Fruit fly (Drosophila melanogaster): Measurements from ENCODE around the gene CG3176.
A peak's percentile ranks its signal among the peaks of the same experiment; 100 is the strongest.

CG3176 gene

dm6 chrX:520215-520861 is 38.7 kb downstream of the CG3176 start (continued):
- TF ChIP-seq CG2129 (GFP tag; IDR thresholded peaks at IDR 0.05; ENCODE audit: partially characterized antibody) (no peak), dmrt99B (tag; optimal IDR thresholded peaks at IDR 0.05) (no peak), pfk (GFP tag; optimal IDR thresholded peaks at IDR 0.05) (peak; percentile 9), nerfin-1 (tag; optimal IDR thresholded peaks at IDR 0.05) (peak; percentile 89), dimm (GFP tag; IDR thresholded peaks at IDR 0.05) (no peak), Kr (GFP tag; optimal IDR thresholded peaks at IDR 0.05) (peak; percentile 87), Med (GFP tag) (peak; percentile 43), CG17568 (GFP tag; optimal IDR thresholded peaks at IDR 0.05) (no peak), CG12659 (GFP tag; optimal IDR thresholded peaks at IDR 0.05) (no peak), kni (GFP tag; optimal IDR thresholded peaks at IDR 0.05) (peak; percentile 71), ttk (GFP tag; IDR thresholded peaks at IDR 0.05) (no peak), Pdp1 (GFP tag; optimal IDR thresholded peaks at IDR 0.05) (peak in 1 of 2 experiments; percentile 77), gcm2 (GFP tag; optimal IDR thresholded peaks at IDR 0.05) (no peak), zen (tag; optimal IDR thresholded peaks at IDR 0.05) (no peak), her (GFP tag; optimal IDR thresholded peaks at IDR 0.05) (no peak), CG1529 (GFP tag; optimal IDR thresholded peaks at IDR 0.05) (no peak), Tbp (GFP tag; optimal IDR thresholded peaks at IDR 0.05) (no peak), crol (GFP tag; IDR thresholded peaks at IDR 0.05) (peak; percentile 79), crp (GFP tag; optimal IDR thresholded peaks at IDR 0.05) (no peak), CG14965 (GFP tag; optimal IDR thresholded peaks at IDR 0.05; ENCODE audit: borderline replicate concordance) (no peak), sens (GFP tag) (peak; percentile 57), CG2120 (GFP tag; optimal IDR thresholded peaks at IDR 0.05) (no peak), CG1832 (GFP tag; optimal IDR thresholded peaks at IDR 0.05) (peak; percentile 65), Deaf1 (tag; optimal IDR thresholded peaks at IDR 0.05) (peak; percentile 78), CG15514 (GFP tag; optimal IDR thresholded peaks at IDR 0.05) (peak; percentile 21), CG10431 (GFP tag; optimal IDR thresholded peaks at IDR 0.05) (peak; percentile 26), Nf-YC (tag; optimal IDR thresholded peaks at IDR 0.05) (peak; percentile 82), ewg (GFP tag; optimal IDR thresholded peaks at IDR 0.05) (peak; percentile 41), dpn (GFP tag; optimal IDR thresholded peaks at IDR 0.05) (no peak), Trl (optimal IDR thresholded peaks at IDR 0.05) (peak in 1 of 2 experiments; percentile 2), Trl (GFP tag; optimal IDR thresholded peaks at IDR 0.05) (no peak), esg (GFP tag; conservative IDR thresholded peaks at IDR 0.05) (no peak), CG13287 (GFP tag; IDR thresholded peaks at IDR 0.05; ENCODE audit: partially characterized antibody) (no peak)

- TF ChIP-seq unc-4 (GFP tag; IDR thresholded peaks at IDR 0.05; ENCODE audit: partially characterized antibody) (peak; percentile 47; the same call in 1 of the 2 replicates), BEAF-32 (GFP tag; optimal IDR thresholded peaks at IDR 0.05) (peak; percentile 54), CG15514 (GFP tag; optimal IDR thresholded peaks at IDR 0.05) (peak; percentile 51), knrl (GFP tag; IDR thresholded peaks at IDR 0.05; ENCODE audit: partially characterized antibody) (peak; percentile 26; the same call in 1 of the 3 replicates), BtbVII (GFP tag; optimal IDR thresholded peaks at IDR 0.05) (peak; percentile 13), CG13775 (GFP tag; optimal IDR thresholded peaks at IDR 0.05) (no peak), CG14860 (GFP tag; IDR thresholded peaks at IDR 0.05; ENCODE audit: partially characterized antibody) (0 out of 3 replicates have a peak, but pooled peaks have one; percentile 41), TFAM (GFP tag; optimal IDR thresholded peaks at IDR 0.05) (no peak), dysf (GFP tag; IDR thresholded peaks at IDR 0.05) (no peak), CG12071 (GFP tag; optimal IDR thresholded peaks at IDR 0.05) (peak; percentile 7), tna (GFP tag; IDR thresholded peaks at IDR 0.05; ENCODE audit: partially characterized antibody) (peak; percentile 36; the same call in 1 of the 2 replicates), CG17385 (GFP tag; optimal IDR thresholded peaks at IDR 0.05) (peak; percentile 18), stwl (tag; optimal IDR thresholded peaks at IDR 0.05) (peak; percentile 14), CG10543 (GFP tag; optimal IDR thresholded peaks at IDR 0.05) (peak; percentile 11), Bgb (GFP tag; IDR thresholded peaks at IDR 0.05; ENCODE audit: partially characterized antibody) (peak; percentile 29; the same call in 1 of the 2 replicates), CG15479 (GFP tag; optimal IDR thresholded peaks at IDR 0.05) (peak; percentile 52), eve (GFP tag; optimal IDR thresholded peaks at IDR 0.05) (peak in 1 of 2 experiments; percentile 78)
These were observed 40.0 kb downstream of the CG3176 start for dm6 chrX:521683-522082.

Measured in whole organism, embryonic.